Fruit fly (Drosophila melanogaster) whole organism, embryonic: ENCODE measurements around the gene CG42810.

Experiments
- Atf3 ChIP-seq: fragments of 200-800 bp; sonication (Bioruptor generic); optimal IDR thresholded peaks from 3 replicates; lab custom pipeline; 2016; ENCODE audit warnings: missing biosample characterization, missing genetic modification characterization
- Atf6 ChIP-seq: fragments of 200-800 bp; sonication (Bioruptor generic); IDR thresholded peaks from 2 replicates; pipeline ENCODE4 v1.3.6; 2022; ENCODE audit warnings: missing biosample characterization, missing genetic modification characterization
- Bdp1 ChIP-seq: fragments of 200-800 bp; sonication (Bioruptor generic); optimal IDR thresholded peaks from 3 replicates; lab custom pipeline; 2016; ENCODE audit warnings: missing biosample characterization, missing genetic modification characterization
- CG10543 ChIP-seq: fragments of 200-800 bp; sonication (Bioruptor generic); optimal IDR thresholded peaks from 3 replicates; lab custom pipeline; 2017; ENCODE audit warnings: missing biosample characterization, mild to moderate bottlenecking, missing genetic modification characterization, moderate library complexity
- CG11695 ChIP-seq: fragments of 200-800 bp; sonication (Bioruptor generic); IDR thresholded peaks from 3 replicates; pipeline ENCODE4 v1.3.6; 2022; ENCODE audit warnings: missing biosample characterization, missing genetic modification characterization
- CG1233 ChIP-seq: fragments of 200-800 bp; sonication (Bioruptor generic); optimal IDR thresholded peaks from 4 replicates; lab custom pipeline; 2018; ENCODE audit warnings: missing biosample characterization, mild to moderate bottlenecking, missing genetic modification characterization
- CG13287 ChIP-seq: fragments of 200-800 bp; sonication (Bioruptor generic); IDR thresholded peaks from 2 replicates; pipeline ENCODE4 v1.3.6; 2022; ENCODE audit warnings: missing biosample characterization, missing genetic modification characterization; ENCODE audit not compliant: partially characterized antibody
- CG16863 ChIP-seq: fragments of 200-800 bp; sonication (Bioruptor generic); optimal IDR thresholded peaks from 3 replicates; lab custom pipeline; 2016; ENCODE audit warnings: missing biosample characterization, missing genetic modification characterization
- CG17328 ChIP-seq: fragments of 200-800 bp; sonication (Bioruptor generic); IDR thresholded peaks from 2 replicates; pipeline ENCODE4 v1.3.6; 2022; ENCODE audit warnings: missing biosample characterization, missing genetic modification characterization
- CG17385 ChIP-seq: fragments of 200-800 bp; sonication (Bioruptor generic); optimal IDR thresholded peaks from 3 replicates; lab custom pipeline; 2018; ENCODE audit warnings: missing biosample characterization, mild to moderate bottlenecking, missing genetic modification characterization
- CG18619 ChIP-seq: fragments of 200-800 bp; sonication (Bioruptor generic); optimal IDR thresholded peaks from 3 replicates; lab custom pipeline; 2017; ENCODE audit warnings: missing biosample characterization, mild to moderate bottlenecking, missing genetic modification characterization
- CG2116 ChIP-seq: fragments of 200-800 bp; sonication (Bioruptor generic); optimal IDR thresholded peaks from 3 replicates; lab custom pipeline; 2018; ENCODE audit warnings: missing biosample characterization, mild to moderate bottlenecking, missing genetic modification characterization
- CG32772 ChIP-seq: fragments of 200-800 bp; sonication (Bioruptor generic); IDR thresholded peaks from 2 replicates; pipeline ENCODE4 v1.3.6; 2022; ENCODE audit warnings: missing biosample characterization, missing genetic modification characterization
- CG34376 ChIP-seq: fragments of 200-800 bp; sonication (Bioruptor generic); optimal IDR thresholded peaks from 2 replicates; lab custom pipeline; 2018; ENCODE audit warnings: missing biosample characterization, mild to moderate bottlenecking, missing genetic modification characterization
- CG3995 ChIP-seq: fragments of 200-800 bp; sonication (Bioruptor generic); optimal IDR thresholded peaks from 3 replicates; lab custom pipeline; 2016; ENCODE audit warnings: missing biosample characterization, missing genetic modification characterization
- CG6175 ChIP-seq: fragments of 200-800 bp; sonication (Bioruptor generic); IDR thresholded peaks from 3 replicates; pipeline ENCODE4 v1.3.6; 2022; ENCODE audit warnings: missing biosample characterization, missing genetic modification characterization
- CG6272 ChIP-seq: fragments of 200-800 bp; sonication (Bioruptor generic); IDR thresholded peaks from 2 replicates; pipeline ENCODE4 v1.3.6; 2022; ENCODE audit warnings: missing biosample characterization, missing genetic modification characterization
- CG7556 ChIP-seq: fragments of 200-800 bp; sonication (Bioruptor generic); optimal IDR thresholded peaks from 2 replicates; lab custom pipeline; 2017; ENCODE audit warnings: missing biosample characterization, mild to moderate bottlenecking, missing genetic modification characterization
- CTCF ChIP-seq: fragments of 200-800 bp; sonication (Bioruptor generic); optimal IDR thresholded peaks from 2 replicates; lab custom pipeline; 2017; ENCODE audit warnings: missing biosample characterization, mild to moderate bottlenecking, missing genetic modification characterization, moderate library complexity
- D19A ChIP-seq: fragments of 200-800 bp; optimal IDR thresholded peaks from 3 replicates; lab custom pipeline; 2019; ENCODE audit warnings: missing biosample characterization, mild to moderate bottlenecking, missing genetic modification characterization, moderate library complexity
- Drgx ChIP-seq: fragments of 200-800 bp; sonication (Bioruptor generic); IDR thresholded peaks from 2 replicates; pipeline ENCODE4 v1.3.6; 2022; ENCODE audit warnings: missing biosample characterization, missing genetic modification characterization
- Jarid2 ChIP-seq: fragments of 200-800 bp; sonication (Bioruptor generic); optimal IDR thresholded peaks from 3 replicates; lab custom pipeline; 2017; ENCODE audit warnings: mild to moderate bottlenecking, missing biosample characterization, missing genetic modification reagents, missing genetic modification characterization
- Kr ChIP-seq: fragments of 200-800 bp; sonication (Bioruptor generic); optimal IDR thresholded peaks from 2 replicates; lab custom pipeline; 2017; ENCODE audit warnings: missing biosample characterization, mild to moderate bottlenecking, missing genetic modification characterization
- Lim3 ChIP-seq: fragments of 200-800 bp; sonication (Bioruptor generic); IDR thresholded peaks from 2 replicates; pipeline ENCODE4 v1.3.6; 2022; ENCODE audit warnings: missing biosample characterization, missing genetic modification characterization
- NC2α ChIP-seq: fragments of 200-800 bp; sonication (Bioruptor generic); optimal IDR thresholded peaks from 2 replicates; lab custom pipeline; 2016; ENCODE audit warnings: missing biosample characterization, missing genetic modification characterization
- Neu2 ChIP-seq: fragments of 200-800 bp; sonication (Bioruptor generic); optimal IDR thresholded peaks from 3 replicates; lab custom pipeline; 2016; ENCODE audit warnings: missing biosample characterization, missing genetic modification characterization, borderline replicate concordance
- PHDP ChIP-seq: fragments of 200-800 bp; sonication (Bioruptor generic); optimal IDR thresholded peaks from 3 replicates; lab custom pipeline; 2018; ENCODE audit warnings: missing biosample characterization, mild to moderate bottlenecking, missing genetic modification characterization, moderate library complexity
- Sin3A ChIP-seq: fragments of >200 bp; optimal IDR thresholded peaks from 2 replicates; lab custom pipeline; 2018
- Sox102F ChIP-seq: fragments of 200-800 bp; sonication (Bioruptor generic); optimal IDR thresholded peaks from 2 replicates; lab custom pipeline; 2018; ENCODE audit warnings: missing biosample characterization, mild to moderate bottlenecking, missing genetic modification characterization, moderate library complexity
- Tbp ChIP-seq: fragments of >200 bp; optimal IDR thresholded peaks from 2 replicates; lab custom pipeline; 2018; ENCODE audit warnings: missing biosample characterization, missing genetic modification characterization
- Vsx1 ChIP-seq: fragments of 200-800 bp; sonication (Bioruptor generic); optimal IDR thresholded peaks from 2 replicates; lab custom pipeline; 2017; ENCODE audit warnings: missing biosample characterization, mild to moderate bottlenecking, missing genetic modification characterization, missing genetic modification reagents
- Xrp1 ChIP-seq: fragments of 200-800 bp; sonication (Bioruptor generic); IDR thresholded peaks from 2 replicates; pipeline ENCODE4 v1.3.6; 2022; ENCODE audit warnings: missing biosample characterization, missing genetic modification characterization
- cato ChIP-seq: fragments of 200-800 bp; sonication (Bioruptor generic); optimal IDR thresholded peaks from 2 replicates; lab custom pipeline; 2016; ENCODE audit warnings: missing biosample characterization, missing genetic modification characterization, borderline replicate concordance
- caup ChIP-seq: fragments of 200-800 bp; sonication (Bioruptor generic); optimal IDR thresholded peaks from 3 replicates; lab custom pipeline; 2017; ENCODE audit warnings: missing biosample characterization, mild to moderate bottlenecking, missing genetic modification characterization, moderate library complexity; ENCODE audit not compliant: severe bottlenecking
- cwo ChIP-seq: fragments of 200-800 bp; sonication (Bioruptor generic); optimal IDR thresholded peaks from 3 replicates; lab custom pipeline; 2017; ENCODE audit warnings: missing biosample characterization, missing genetic modification characterization, mild to moderate bottlenecking, moderate library complexity, missing genetic modification reagents
- ems ChIP-seq: fragments of 200-800 bp; sonication (Bioruptor generic); optimal IDR thresholded peaks from 3 replicates; lab custom pipeline; 2016; ENCODE audit warnings: missing biosample characterization, missing genetic modification characterization
- exex ChIP-seq: fragments of 200-800 bp; sonication (Bioruptor generic); optimal IDR thresholded peaks from 4 replicates; lab custom pipeline; 2018; ENCODE audit warnings: missing biosample characterization, mild to moderate bottlenecking, missing genetic modification characterization, moderate library complexity
- grau ChIP-seq: fragments of 200-800 bp; optimal IDR thresholded peaks from 3 replicates; lab custom pipeline; 2019; ENCODE audit warnings: missing biosample characterization, mild to moderate bottlenecking, missing genetic modification characterization, moderate library complexity
- grn ChIP-seq: fragments of 200-800 bp; sonication (Bioruptor generic); optimal IDR thresholded peaks from 3 replicates; lab custom pipeline; 2017; ENCODE audit warnings: missing biosample characterization, missing genetic modification characterization
- her ChIP-seq: fragments of 200-800 bp; sonication (Bioruptor generic); optimal IDR thresholded peaks from 2 replicates; lab custom pipeline; 2016; ENCODE audit warnings: missing biosample characterization, missing genetic modification characterization
- insv ChIP-seq, 2 experiments: fragments of 200-800 bp; sonication (Bioruptor generic); optimal IDR thresholded peaks; 3 replicates each; lab custom pipeline; 2016 to 2018; ENCODE audit warnings: missing biosample characterization in 2 of 2, missing genetic modification characterization in 2 of 2
- lbe ChIP-seq: fragments of 200-800 bp; sonication (Bioruptor generic); optimal IDR thresholded peaks from 2 replicates; lab custom pipeline; 2016; ENCODE audit warnings: missing biosample characterization, mild to moderate bottlenecking, missing genetic modification characterization
- lov ChIP-seq, 2 experiments: fragments of 200-800 bp in 1 of 2; fragments of >200 bp in 1 of 2; sonication (Bioruptor generic) in 1 of 2; IDR thresholded peaks in 1 of 2; optimal IDR thresholded peaks in 1 of 2; 2 replicates in 1 of 2; 3 replicates in 1 of 2; pipeline versions ENCODE4 v1.3.6 to Lab custom; 2017 to 2022; ENCODE audit warnings: missing biosample characterization in 1 of 2, missing genetic modification characterization in 1 of 2
- pb ChIP-seq: fragments of 200-800 bp; sonication (Bioruptor generic); optimal IDR thresholded peaks from 3 replicates; lab custom pipeline; 2016; ENCODE audit warnings: missing biosample characterization, missing genetic modification characterization
- sd ChIP-seq: fragments of 200-800 bp; sonication (Bioruptor generic); optimal IDR thresholded peaks from 3 replicates; lab custom pipeline; 2018; ENCODE audit warnings: missing biosample characterization, mild to moderate bottlenecking, missing genetic modification characterization, moderate library complexity
- sim ChIP-seq: fragments of 200-800 bp; sonication (Bioruptor generic); IDR thresholded peaks from 2 replicates; pipeline ENCODE4 v1.3.6; 2022; ENCODE audit warnings: missing biosample characterization, missing genetic modification characterization
- sug ChIP-seq: fragments of 200-800 bp; optimal IDR thresholded peaks from 2 replicates; lab custom pipeline; 2019; ENCODE audit warnings: missing biosample characterization, mild to moderate bottlenecking, missing genetic modification characterization, moderate library complexity
- tna ChIP-seq: fragments of 200-800 bp; sonication (Bioruptor generic); IDR thresholded peaks from 2 replicates; pipeline ENCODE4 v1.3.6; 2022; ENCODE audit warnings: missing biosample characterization, missing genetic modification characterization; ENCODE audit not compliant: partially characterized antibody
- tx ChIP-seq: fragments of 200-800 bp; sonication (Bioruptor generic); optimal IDR thresholded peaks from 2 replicates; lab custom pipeline; 2016; ENCODE audit warnings: missing biosample characterization, missing genetic modification characterization
- vfl ChIP-seq: fragments of 200-800 bp; sonication (Bioruptor generic); optimal IDR thresholded peaks from 2 replicates; lab custom pipeline; 2016; ENCODE audit warnings: missing biosample characterization, missing genetic modification characterization
- vnd ChIP-seq: fragments of 200-800 bp; sonication (Bioruptor generic); IDR thresholded peaks from 3 replicates; pipeline ENCODE4 v1.3.6; 2022; ENCODE audit warnings: missing biosample characterization, missing genetic modification characterization; ENCODE audit not compliant: partially characterized antibody
- zf30C ChIP-seq: fragments of 200-800 bp; sonication (Bioruptor generic); optimal IDR thresholded peaks from 3 replicates; lab custom pipeline; 2018; ENCODE audit warnings: missing biosample characterization, mild to moderate bottlenecking, missing genetic modification characterization

CG42810 gene

dm6 chr2L:13436791-13437190 is 22.7 kb upstream of the CG42810 start (continued):
- TF ChIP-seq cwo (GFP tag; lab: Kevin White, UChicago) (peak; percentile 82), Atf3 (GFP tag; lab: Kevin White, UChicago) (no peak), Sox102F (GFP tag; lab: Kevin White, UChicago) (no peak), sim (GFP tag; lab: Robert Waterston, UW) (no peak), vnd (GFP tag; lab: Robert Waterston, UW) (no peak), CG1233 (no peak), CG6175 (0 out of 3 replicates have a peak, but pooled peaks have one; percentile 32), CG32772 (GFP tag; lab: Robert Waterston, UW) (no peak), CG3995 (GFP tag; lab: Kevin White, UChicago) (no peak), D19A (tag; lab: Kevin White, UChicago) (no peak), caup (peak; percentile 35), exex (tag; lab: Kevin White, UChicago) (peak; percentile 99), Drgx (GFP tag; lab: Robert Waterston, UW) (no peak), sug (peak; percentile 94), CG2116 (GFP tag; lab: Kevin White, UChicago) (no peak), tx (GFP tag; lab: Kevin White, UChicago) (no peak), CG7556 (GFP tag; lab: Kevin White, UChicago) (no peak), lov (optimal IDR thresholded peaks at IDR 0.05; lab: Kevin White, UChicago) (no peak), lov (GFP tag; IDR thresholded peaks at IDR 0.05; lab: Robert Waterston, UW) (no peak), ems (GFP tag; lab: Kevin White, UChicago) (no peak), lbe (GFP tag; lab: Kevin White, UChicago) (no peak), cato (no peak), CG17328 (GFP tag; lab: Robert Waterston, UW) (no peak), sd (tag; lab: Kevin White, UChicago) (peak; percentile 55), tna (no peak), Neu2 (GFP tag; lab: Kevin White, UChicago) (no peak), insv (GFP tag; optimal IDR thresholded peaks at IDR 0.05; lab: Kevin White, UChicago) (no peak), CG6272 (GFP tag; lab: Robert Waterston, UW) (no peak), grn (GFP tag; lab: Kevin White, UChicago) (peak; percentile 85), CG11695 (no peak), pb (GFP tag; lab: Kevin White, UChicago) (no peak), CG18619 (no peak), Tbp (GFP tag; lab: Kevin White, UChicago) (no peak), vfl (no peak), Vsx1 (no peak), grau (no peak), CG10543 (GFP tag; lab: Kevin White, UChicago) (peak; percentile 12), CG13287 (GFP tag; lab: Robert Waterston, UW) (no peak), NC2α (no peak), CG17385 (GFP tag; lab: Kevin White, UChicago) (no peak), Atf6 (GFP tag; lab: Robert Waterston, UW) (no peak), PHDP (tag; lab: Kevin White, UChicago) (no peak), Jarid2 (GFP tag; lab: Kevin White, UChicago) (no peak), Kr (GFP tag; lab: Kevin White, UChicago) (no peak), zf30C (GFP tag; lab: Kevin White, UChicago) (no peak), CG34376 (GFP tag; lab: Kevin White, UChicago) (peak; percentile 86), CTCF (GFP tag; lab: Kevin White, UChicago) (no peak), CG16863 (GFP tag; lab: Kevin White, UChicago) (no peak), Xrp1 (GFP tag; lab: Robert Waterston, UW) (no peak), Sin3A (lab: Kevin White, UChicago) (no peak), Bdp1 (GFP tag; lab: Kevin White, UChicago) (no peak), Lim3 (GFP tag; lab: Robert Waterston, UW) (peak; percentile 73; the same call in 1 of the 2 replicates), her (GFP tag; lab: Kevin White, UChicago) (no peak)
